Worm (Caenorhabditis elegans) whole organism, L4 larva: ENCODE results near the gene F47B10.6.

Source experiments
- F26F4.8 ChIP-seq: fragments of 200-800 bp; sonication (Bioruptor generic); conservative IDR thresholded peaks from 2 replicates; pipeline ENCODE4 v1.3.6; 2022; ENCODE audit warnings: missing genetic modification characterization, missing compliant biosample characterization
- F44E2.7 ChIP-seq: fragments of 200-800 bp; sonication (Bioruptor generic); IDR thresholded peaks from 2 replicates; pipeline ENCODE4 v2.1.2; 2022; ENCODE audit warnings: missing genetic modification characterization, missing compliant biosample characterization
- T26A8.4 ChIP-seq: fragments of 200-800 bp; sonication (Bioruptor generic); IDR thresholded peaks from 2 replicates; pipeline ENCODE4 v1.3.6; 2022; ENCODE audit warnings: missing genetic modification characterization, missing compliant biosample characterization
- aha-1 ChIP-seq: fragments of 150-350 bp; peaks from one replicate; lab custom pipeline; 2014; ENCODE audit warnings: missing biosample characterization, missing genetic modification characterization
- attf-4 ChIP-seq: sonication (generic microtip); optimal IDR thresholded peaks from 3 replicates; lab custom pipeline; 2017; ENCODE audit warnings: missing biosample characterization, missing genetic modification characterization
- ceh-28 ChIP-seq: fragments of 150-350 bp; optimal IDR thresholded peaks from 2 replicates; lab custom pipeline; 2014; ENCODE audit warnings: missing biosample characterization, missing genetic modification reagents, missing genetic modification characterization
- ceh-32 ChIP-seq: sonication (generic microtip); optimal IDR thresholded peaks from 2 replicates; lab custom pipeline; 2016; ENCODE audit warnings: mild to moderate bottlenecking, missing genetic modification characterization, missing compliant biosample characterization; ENCODE audit not compliant: poor library complexity
- ceh-44 ChIP-seq: fragments of 200-800 bp; sonication (Bioruptor generic); IDR thresholded peaks from 2 replicates; pipeline ENCODE4 v1.3.6; 2022; ENCODE audit warnings: missing genetic modification reagents, missing genetic modification characterization, missing compliant biosample characterization
- ctbp-1 ChIP-seq: fragments of 200-800 bp; sonication (Bioruptor generic); IDR thresholded peaks from 2 replicates; pipeline ENCODE4 v1.3.6; 2022; ENCODE audit warnings: missing genetic modification reagents, missing genetic modification characterization, missing compliant biosample characterization
- daf-16 ChIP-seq, 3 experiments: sonication (generic microtip); optimal IDR thresholded peaks; 2 replicates each; lab custom pipeline; 2016 to 2017; ENCODE audit warnings: missing genetic modification characterization in 3 of 3, missing genetic modification reagents in 3 of 3, mild to moderate bottlenecking in 2 of 3, missing compliant biosample characterization in 2 of 3, missing biosample characterization in 1 of 3, moderate library complexity in 1 of 3
- daf-19 ChIP-seq: fragments of 200-800 bp; sonication (Bioruptor generic); conservative IDR thresholded peaks from 2 replicates; pipeline ENCODE4 v1.3.6; 2022; ENCODE audit warnings: missing genetic modification characterization, missing compliant biosample characterization
- daf-8 ChIP-seq: fragments of 200-800 bp; sonication (Bioruptor generic); IDR thresholded peaks from 2 replicates; pipeline ENCODE4 v1.3.6; 2022; ENCODE audit warnings: missing genetic modification characterization, missing compliant biosample characterization
- dmd-6 ChIP-seq: fragments of 200-800 bp; sonication (Bioruptor generic); IDR thresholded peaks from 2 replicates; pipeline ENCODE4 v1.3.6; 2022; ENCODE audit warnings: missing genetic modification reagents, missing genetic modification characterization, missing compliant biosample characterization
- dmd-8 ChIP-seq: fragments of 200-800 bp; sonication (Bioruptor generic); IDR thresholded peaks from 2 replicates; pipeline ENCODE4 v1.3.6; 2022; ENCODE audit warnings: missing genetic modification characterization, missing compliant biosample characterization
- dve-1 ChIP-seq: sonication (generic microtip); optimal IDR thresholded peaks from 2 replicates; lab custom pipeline; 2017; ENCODE audit warnings: antibody characterized with exemption, mild to moderate bottlenecking, missing genetic modification characterization, missing compliant biosample characterization; ENCODE audit not compliant: insufficient read depth
- egl-27 ChIP-seq: sonication (generic microtip); optimal IDR thresholded peaks from 3 replicates; lab custom pipeline; 2017; ENCODE audit warnings: missing biosample characterization, missing genetic modification reagents, missing genetic modification characterization
- egl-43 ChIP-seq: fragments of 200-800 bp; sonication (Bioruptor generic); IDR thresholded peaks from 2 replicates; pipeline ENCODE4 v1.3.6; 2022; ENCODE audit warnings: missing genetic modification reagents, missing genetic modification characterization, missing compliant biosample characterization
- fkh-10 ChIP-seq: fragments of 150-350 bp; optimal IDR thresholded peaks from 2 replicates; lab custom pipeline; 2014; ENCODE audit warnings: missing biosample characterization, missing genetic modification reagents, missing genetic modification characterization
- hlh-11 ChIP-seq: fragments of 200-800 bp; sonication (Bioruptor generic); optimal IDR thresholded peaks from 2 replicates; lab custom pipeline; 2018; ENCODE audit warnings: mild to moderate bottlenecking, missing genetic modification characterization, missing compliant biosample characterization
- hlh-30 ChIP-seq: sonication (generic microtip); optimal IDR thresholded peaks from 2 replicates; lab custom pipeline; 2017; ENCODE audit warnings: antibody characterized with exemption, mild to moderate bottlenecking, missing genetic modification characterization, missing compliant biosample characterization; ENCODE audit not compliant: insufficient read depth
- jun-1 ChIP-seq: fragments of 150-350 bp; optimal IDR thresholded peaks from 2 replicates; lab custom pipeline; 2014; ENCODE audit warnings: missing biosample characterization, missing genetic modification reagents, missing genetic modification characterization
- lin-1 ChIP-seq: fragments of 200-800 bp; sonication (Bioruptor generic); IDR thresholded peaks from 2 replicates; pipeline ENCODE4 v1.3.6; 2022; ENCODE audit warnings: missing genetic modification reagents, missing genetic modification characterization, missing compliant biosample characterization
- lin-15B ChIP-seq: fragments of 150-350 bp; sonication (generic microtip); optimal IDR thresholded peaks from 3 replicates; lab custom pipeline; 2014; ENCODE audit warnings: missing biosample characterization, missing genetic modification characterization
- lsy-2 ChIP-seq, 2 experiments: fragments of 150-350 bp in 1 of 2; sonication (generic microtip) in 1 of 2; optimal IDR thresholded peaks; 2 replicates each; lab custom pipeline; 2014 to 2017; ENCODE audit warnings: missing biosample characterization in 2 of 2, missing genetic modification characterization in 2 of 2
- madf-5 ChIP-seq, 2 experiments: fragments of 200-800 bp; sonication (Bioruptor generic); IDR thresholded peaks; 2 replicates each; pipeline ENCODE4 v1.3.6; 2022; ENCODE audit warnings: missing compliant biosample characterization in 2 of 2, missing genetic modification characterization in 2 of 2
- madf-9 ChIP-seq: fragments of 200-800 bp; sonication (Bioruptor generic); conservative IDR thresholded peaks from 2 replicates; pipeline ENCODE4 v1.3.6; 2022; ENCODE audit warnings: missing genetic modification reagents, missing genetic modification characterization, missing compliant biosample characterization
- mdl-1 ChIP-seq, 2 experiments: fragments of 150-350 bp in 1 of 2; sonication (generic microtip) in 1 of 2; optimal IDR thresholded peaks; 2 replicates each; lab custom pipeline; 2014 to 2017; ENCODE audit warnings: missing biosample characterization in 2 of 2, missing genetic modification characterization in 2 of 2
- mdt-29 ChIP-seq: fragments of 200-800 bp; sonication (Bioruptor generic); IDR thresholded peaks from 2 replicates; pipeline ENCODE4 v1.3.6; 2022; ENCODE audit warnings: missing genetic modification reagents, missing genetic modification characterization, missing compliant biosample characterization
- mep-1 ChIP-seq: fragments of 150-350 bp; sonication (generic microtip); optimal IDR thresholded peaks from 3 replicates; lab custom pipeline; 2014; ENCODE audit warnings: missing biosample characterization, missing genetic modification characterization
- mxl-3 ChIP-seq: fragments of 200-800 bp; sonication (Bioruptor generic); optimal IDR thresholded peaks from 2 replicates; lab custom pipeline; 2018; ENCODE audit warnings: mild to moderate bottlenecking, missing genetic modification characterization, missing compliant biosample characterization
- nhr-10 ChIP-seq: fragments of 150-350 bp; optimal IDR thresholded peaks from 2 replicates; lab custom pipeline; 2014; ENCODE audit warnings: missing biosample characterization, missing genetic modification characterization
- nhr-102 ChIP-seq: sonication (generic microtip); optimal IDR thresholded peaks from 2 replicates; lab custom pipeline; 2016; ENCODE audit warnings: mild to moderate bottlenecking, missing genetic modification characterization, moderate library complexity, missing compliant biosample characterization
- nhr-11 ChIP-seq: fragments of 150-350 bp; optimal IDR thresholded peaks from 2 replicates; lab custom pipeline; 2014; ENCODE audit warnings: missing biosample characterization, missing genetic modification characterization
- nhr-111 ChIP-seq: fragments of 200-800 bp; sonication (Bioruptor generic); optimal IDR thresholded peaks from 2 replicates; lab custom pipeline; 2018; ENCODE audit warnings: mild to moderate bottlenecking, missing genetic modification characterization, missing compliant biosample characterization
- nhr-28 ChIP-seq: fragments of 150-350 bp; optimal IDR thresholded peaks from 2 replicates; lab custom pipeline; 2014; ENCODE audit warnings: missing biosample characterization, missing genetic modification characterization
- nhr-48 ChIP-seq: sonication (generic microtip); optimal IDR thresholded peaks from 2 replicates; lab custom pipeline; 2016; ENCODE audit warnings: mild to moderate bottlenecking, missing genetic modification characterization, missing compliant biosample characterization
- nhr-6 ChIP-seq: fragments of 150-350 bp; optimal IDR thresholded peaks from 2 replicates; lab custom pipeline; 2014; ENCODE audit warnings: missing biosample characterization, missing genetic modification characterization
- nhr-77 ChIP-seq: fragments of 150-350 bp; optimal IDR thresholded peaks from 2 replicates; lab custom pipeline; 2014; ENCODE audit warnings: missing biosample characterization, missing genetic modification characterization
- rbr-2 ChIP-seq: sonication (generic microtip); optimal IDR thresholded peaks from 2 replicates; lab custom pipeline; 2016; ENCODE audit warnings: missing genotype, missing genetic modification characterization, missing compliant biosample characterization
- saeg-2 ChIP-seq: fragments of 200-800 bp; sonication (Bioruptor generic); IDR thresholded peaks from 2 replicates; pipeline ENCODE4 v1.3.6; 2022; ENCODE audit warnings: missing genetic modification reagents, missing genetic modification characterization, missing compliant biosample characterization
- sdz-12 ChIP-seq: fragments of 200-800 bp; sonication (Bioruptor generic); optimal IDR thresholded peaks from 2 replicates; lab custom pipeline; 2018; ENCODE audit warnings: mild to moderate bottlenecking, missing genetic modification characterization, missing compliant biosample characterization
- tag-97 ChIP-seq: fragments of 200-800 bp; sonication (Bioruptor generic); IDR thresholded peaks from 2 replicates; pipeline ENCODE4 v1.3.6; 2022; ENCODE audit warnings: missing genetic modification characterization, missing compliant biosample characterization
- tra-1 ChIP-seq: fragments of 200-800 bp; sonication (Bioruptor generic); IDR thresholded peaks from 2 replicates; pipeline ENCODE4 v1.3.6; 2022; ENCODE audit warnings: missing genetic modification reagents, missing genetic modification characterization, missing compliant biosample characterization
- unc-62 ChIP-seq, 3 experiments: fragments of 150-350 bp in 1 of 3; sonication (generic microtip); optimal IDR thresholded peaks in 2 of 3; peaks in 1 of 3; 1 replicate in 1 of 3; 2 replicates in 2 of 3; lab custom pipeline; 2014 to 2017; ENCODE audit warnings: missing biosample characterization in 3 of 3, missing genetic modification characterization in 3 of 3, missing genetic modification reagents in 3 of 3, missing genotype in 1 of 3
- vab-7 ChIP-seq: fragments of 200-800 bp; sonication (Bioruptor generic); IDR thresholded peaks from 2 replicates; pipeline ENCODE4 v1.3.6; 2022; ENCODE audit warnings: missing genetic modification reagents, missing genetic modification characterization, missing compliant biosample characterization
- zfp-3 ChIP-seq: fragments of 200-800 bp; sonication (Bioruptor generic); conservative IDR thresholded peaks from 2 replicates; pipeline ENCODE4 v1.3.6; 2022; ENCODE audit warnings: missing genetic modification reagents, missing genetic modification characterization, missing compliant biosample characterization
- zip-2 ChIP-seq: fragments of 150-350 bp; optimal IDR thresholded peaks from 2 replicates; lab custom pipeline; 2014; ENCODE audit warnings: missing biosample characterization, missing genetic modification characterization
- ztf-7 ChIP-seq: fragments of 150-350 bp; optimal IDR thresholded peaks from 2 replicates; lab custom pipeline; 2014; ENCODE audit warnings: missing biosample characterization, missing genetic modification characterization

F47B10.6 gene

DNA sequence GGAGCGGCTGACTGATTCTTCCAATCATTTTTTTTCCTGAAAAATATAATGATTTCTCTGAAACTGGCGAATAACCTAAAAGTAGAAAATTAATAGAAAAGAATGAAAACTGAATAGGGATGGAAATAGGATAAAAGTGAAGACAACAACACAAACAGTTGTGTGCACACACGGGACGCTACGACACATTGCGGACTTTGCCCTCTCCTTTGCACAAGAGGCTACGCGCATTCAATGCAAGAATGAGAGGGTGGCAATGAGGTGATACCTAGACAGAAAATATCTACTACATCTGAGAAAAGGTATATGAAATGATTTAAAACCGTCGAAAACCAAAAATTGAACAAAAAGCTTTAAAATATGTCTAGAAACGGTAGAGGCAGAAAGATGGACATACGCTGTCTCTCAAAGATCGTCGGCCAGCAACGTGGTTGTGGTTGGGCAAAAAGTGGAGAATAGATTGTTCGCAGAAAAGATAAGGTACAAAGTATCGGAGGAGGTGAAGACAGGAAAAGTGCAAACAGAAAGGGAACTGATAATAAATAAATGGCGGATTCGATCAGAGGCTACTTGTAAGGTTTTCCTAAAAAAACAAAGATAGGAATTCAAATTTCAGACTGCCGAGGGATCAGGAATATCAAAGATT is 11.9 kb downstream of the F47B10.6 start, which contains the start of gene suca-1 (continued):
- TF ChIP-seq tag-97 (GFP tag; lab: Robert Waterston, UW) (no peak), lin-1 (no peak), nhr-48 (tag; lab: Kevin White, UChicago) (no peak), nhr-6 (tag; lab: Kevin White, UChicago) (peak; percentile 19), mdt-29 (GFP tag; lab: Robert Waterston, UW) (no peak), F44E2.7 (GFP tag; lab: Robert Waterston, UW) (no peak), mdl-1 (tag; optimal IDR thresholded peaks at IDR 0.05; lab: Kevin White, UChicago) (peak in 1 of 2 experiments; percentile 31), nhr-10 (tag; lab: Kevin White, UChicago) (no peak), tra-1 (GFP tag; lab: Robert Waterston, UW) (no peak), T26A8.4 (GFP tag; lab: Robert Waterston, UW) (no peak), vab-7 (no peak)

DNA sequence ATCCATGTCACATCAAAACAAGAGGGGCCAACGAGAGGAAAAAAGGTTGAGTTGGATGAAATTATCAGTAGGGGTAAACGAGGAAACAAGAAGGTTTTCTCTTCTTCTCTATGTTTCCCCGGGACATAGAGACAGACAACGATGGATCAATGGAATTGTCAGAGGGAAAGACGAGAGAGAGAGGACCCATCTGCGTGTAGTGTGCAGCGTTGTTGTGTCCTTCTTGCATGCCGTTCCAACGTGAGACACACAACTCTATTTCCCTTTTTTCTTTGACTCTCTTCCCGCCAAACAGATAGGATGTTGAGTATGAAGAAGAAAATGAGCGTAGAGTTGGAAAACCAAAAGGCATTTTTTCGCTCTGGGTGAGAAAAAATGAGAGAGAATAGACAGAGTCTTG is 12.7 kb downstream of the F47B10.6 start:
- TF ChIP-seq ztf-7 (tag; lab: Kevin White, UChicago) (no peak), zip-2 (tag; lab: Kevin White, UChicago) (no peak), dmd-6 (GFP tag; lab: Robert Waterston, UW) (peak; percentile 71), dve-1 (tag; lab: Kevin White, UChicago) (peak; percentile 28), hlh-11 (tag; lab: Kevin White, UChicago) (peak; percentile 80), fkh-10 (GFP tag; lab: Kevin White, UChicago) (peak; percentile 80), sdz-12 (GFP tag; lab: Kevin White, UChicago) (no peak), F26F4.8 (GFP tag; lab: Robert Waterston, UW) (no peak), nhr-11 (tag; lab: Kevin White, UChicago) (peak; percentile 87), rbr-2 (tag; lab: Kevin White, UChicago) (peak; percentile 66), ctbp-1 (GFP tag; lab: Robert Waterston, UW) (0 out of 2 replicates have a peak, but pooled peaks have one; percentile 38), saeg-2 (GFP tag; lab: Robert Waterston, UW) (no peak), jun-1 (no peak), mdl-1 (tag; optimal IDR thresholded peaks at IDR 0.05; lab: Kevin White, UChicago) (peak in 1 of 2 experiments; percentile 79), ceh-28 (tag; lab: Kevin White, UChicago) (no peak), zfp-3 (GFP tag; lab: Robert Waterston, UW) (no peak), ceh-32 (no peak), lin-15B (tag; lab: Kevin White, UChicago) (no peak), lsy-2 (tag; optimal IDR thresholded peaks at IDR 0.05; lab: Kevin White, UChicago) (peak in 1 of 2 experiments; percentile 61), daf-19 (GFP tag; lab: Robert Waterston, UW) (no peak), attf-4 (no peak), mxl-3 (GFP tag; lab: Kevin White, UChicago) (peak; percentile 96), dmd-8 (no peak), nhr-111 (GFP tag; lab: Kevin White, UChicago) (no peak), hlh-30 (tag; lab: Kevin White, UChicago) (peak; percentile 49), nhr-48 (tag; lab: Kevin White, UChicago) (peak; percentile 19), madf-9 (GFP tag; lab: Robert Waterston, UW) (0 out of 2 replicates have a peak, but pooled peaks have one; percentile 23), daf-8 (GFP tag; lab: Robert Waterston, UW) (no peak), nhr-28 (tag; lab: Kevin White, UChicago) (peak; percentile 83), egl-27 (tag; lab: Kevin White, UChicago) (no peak), madf-5 (GFP tag; IDR thresholded peaks at IDR 0.05; lab: Robert Waterston, UW) (no peak), ceh-44 (no peak), egl-43 (GFP tag; lab: Robert Waterston, UW) (no peak), unc-62 (GFP tag; optimal IDR thresholded peaks at IDR 0.05 in 1 of 2; lab: Kevin White, UChicago) (peak in 1 of 2 experiments; percentile 97), unc-62 (tag; optimal IDR thresholded peaks at IDR 0.05; lab: Kevin White, UChicago) (no peak), mep-1 (tag; lab: Kevin White, UChicago) (peak; percentile 79), daf-16 (GFP tag; optimal IDR thresholded peaks at IDR 0.05; lab: Kevin White, UChicago) (peak in 1 of 2 experiments; percentile 77), daf-16 (tag; optimal IDR thresholded peaks at IDR 0.05; lab: Kevin White, UChicago) (peak; percentile 12), nhr-102 (tag; lab: Kevin White, UChicago) (no peak), aha-1 (tag; lab: Kevin White, UChicago) (peak; percentile 99), nhr-77 (tag; lab: Kevin White, UChicago) (peak; percentile 49)
